Worm (Caenorhabditis elegans) whole organism, L1 larva: ENCODE measurements around the gene nol-6.

Source experiments
- C16A3.4 ChIP-seq: fragments of 150-350 bp; optimal IDR thresholded peaks from 2 replicates; lab custom pipeline; 2014; ENCODE audit warnings: missing biosample characterization, missing genetic modification characterization
- F16B12.6 ChIP-seq: fragments of 150-350 bp; optimal IDR thresholded peaks from 2 replicates; lab custom pipeline; 2014; ENCODE audit warnings: missing biosample characterization, missing genetic modification characterization
- blmp-1 ChIP-seq: fragments of 150-350 bp; optimal IDR thresholded peaks from 2 replicates; lab custom pipeline; 2014; ENCODE audit warnings: missing biosample characterization, missing genetic modification characterization
- ceh-63 ChIP-seq: fragments of 200-800 bp; sonication (Bioruptor generic); optimal IDR thresholded peaks from 2 replicates; lab custom pipeline; 2018; ENCODE audit warnings: mild to moderate bottlenecking, missing genetic modification characterization, missing compliant biosample characterization
- ceh-82 ChIP-seq, 3 experiments: fragments of 150-350 bp in 1 of 3; sonication (generic microtip) in 2 of 3; optimal IDR thresholded peaks; 2 replicates each; lab custom pipeline; 2014 to 2017; ENCODE audit warnings: missing biosample characterization in 3 of 3, missing genetic modification characterization in 3 of 3
- dpl-1 ChIP-seq, 3 experiments: fragments of 150-350 bp in 2 of 3; sonication (generic microtip) in 1 of 3; optimal IDR thresholded peaks; 2 replicates each; lab custom pipeline; 2014 to 2017; ENCODE audit warnings: missing biosample characterization in 3 of 3, missing genetic modification characterization in 3 of 3, missing genetic modification reagents in 3 of 3
- dsc-1 ChIP-seq: sonication (generic microtip); optimal IDR thresholded peaks from 2 replicates; lab custom pipeline; 2016; ENCODE audit warnings: mild to moderate bottlenecking, missing genetic modification characterization, missing compliant biosample characterization
- efl-1 ChIP-seq, 4 experiments: fragments of 150-350 bp; optimal IDR thresholded peaks in 3 of 4; peaks in 1 of 4; 1 replicate in 1 of 4; 2 replicates in 3 of 4; lab custom pipeline; 2014; ENCODE audit warnings: missing biosample characterization in 2 of 4, missing genetic modification characterization in 2 of 4, missing genetic modification reagents in 2 of 4
- egl-13 ChIP-seq: sonication (generic microtip); optimal IDR thresholded peaks from 2 replicates; lab custom pipeline; 2016; ENCODE audit warnings: missing genotype, missing genetic modification reagents, missing genetic modification characterization, missing compliant biosample characterization
- fkh-4 ChIP-seq: sonication (generic microtip); optimal IDR thresholded peaks from 2 replicates; lab custom pipeline; 2016; ENCODE audit warnings: missing compliant biosample characterization, missing genetic modification characterization, borderline replicate concordance
- hlh-17 ChIP-seq: fragments of 200-800 bp; sonication (Bioruptor generic); optimal IDR thresholded peaks from 2 replicates; lab custom pipeline; 2018; ENCODE audit warnings: missing genetic modification characterization, mild to moderate bottlenecking, missing compliant biosample characterization, moderate library complexity, borderline replicate concordance
- hpl-2 ChIP-seq: fragments of 150-350 bp; optimal IDR thresholded peaks from 2 replicates; lab custom pipeline; 2014; ENCODE audit warnings: missing biosample characterization, missing genetic modification reagents, missing genetic modification characterization
- lin-13 ChIP-seq: fragments of 150-350 bp; optimal IDR thresholded peaks from 2 replicates; lab custom pipeline; 2014; ENCODE audit warnings: missing biosample characterization, missing genetic modification reagents, missing genetic modification characterization
- lin-14 ChIP-seq: fragments of 200-800 bp; sonication (Bioruptor generic); optimal IDR thresholded peaks from 2 replicates; lab custom pipeline; 2018; ENCODE audit warnings: mild to moderate bottlenecking, missing genetic modification characterization, moderate library complexity, missing compliant biosample characterization
- lsy-2 ChIP-seq, 2 experiments: fragments of 150-350 bp; optimal IDR thresholded peaks; 2 replicates each; lab custom pipeline; 2014; ENCODE audit warnings: missing biosample characterization in 2 of 2, missing genetic modification characterization in 2 of 2
- mab-9 ChIP-seq: fragments of 200-800 bp; sonication (Bioruptor generic); IDR thresholded peaks from 2 replicates; pipeline ENCODE4 v1.3.6; 2022; ENCODE audit warnings: missing genetic modification reagents, missing genetic modification characterization, missing compliant biosample characterization
- mdl-1 ChIP-seq, 2 experiments: fragments of 150-350 bp; optimal IDR thresholded peaks; 2 replicates each; lab custom pipeline; 2014 to 2017; ENCODE audit warnings: missing biosample characterization in 2 of 2, missing genetic modification characterization in 2 of 2, inconsistent platforms in 1 of 2
- mef-2 ChIP-seq: fragments of 150-350 bp; optimal IDR thresholded peaks from 2 replicates; lab custom pipeline; 2014; ENCODE audit warnings: missing biosample characterization, missing genetic modification characterization
- mep-1 ChIP-seq: fragments of 150-350 bp; optimal IDR thresholded peaks from 2 replicates; lab custom pipeline; 2014; ENCODE audit warnings: missing biosample characterization, missing genetic modification characterization
- nhr-11 ChIP-seq: fragments of 150-350 bp; optimal IDR thresholded peaks from 2 replicates; lab custom pipeline; 2014; ENCODE audit warnings: missing biosample characterization, missing genetic modification characterization
- nhr-19 ChIP-seq: fragments of 200-800 bp; sonication (Bioruptor generic); conservative IDR thresholded peaks from 2 replicates; pipeline ENCODE4 v1.3.6; 2022; ENCODE audit warnings: missing genetic modification characterization, missing compliant biosample characterization
- nhr-237 ChIP-seq: fragments of 150-350 bp; optimal IDR thresholded peaks from 2 replicates; lab custom pipeline; 2014; ENCODE audit warnings: missing biosample characterization, missing genetic modification characterization
- nhr-28 ChIP-seq: fragments of 150-350 bp; optimal IDR thresholded peaks from 2 replicates; lab custom pipeline; 2014; ENCODE audit warnings: missing biosample characterization, missing genetic modification characterization
- nhr-47 ChIP-seq: sonication (generic microtip); optimal IDR thresholded peaks from 2 replicates; lab custom pipeline; 2016; ENCODE audit warnings: mild to moderate bottlenecking, missing genetic modification characterization, moderate library complexity, missing compliant biosample characterization
- nhr-76 ChIP-seq: sonication (generic microtip); optimal IDR thresholded peaks from 2 replicates; lab custom pipeline; 2017; ENCODE audit warnings: missing biosample characterization, missing genetic modification characterization
- pax-3 ChIP-seq: fragments of 200-800 bp; sonication (Bioruptor generic); optimal IDR thresholded peaks from 2 replicates; lab custom pipeline; 2018; ENCODE audit warnings: mild to moderate bottlenecking, missing genetic modification characterization, moderate library complexity, missing compliant biosample characterization
- rnt-1 ChIP-seq: sonication (generic microtip); optimal IDR thresholded peaks from 2 replicates; lab custom pipeline; 2016; ENCODE audit warnings: mild to moderate bottlenecking, missing genetic modification characterization, moderate library complexity, missing compliant biosample characterization
- snpc-4 ChIP-seq: fragments of 150-350 bp; optimal IDR thresholded peaks from 2 replicates; lab custom pipeline; 2014; ENCODE audit warnings: missing biosample characterization, missing genetic modification characterization
- snu-23 ChIP-seq: sonication (generic microtip); optimal IDR thresholded peaks from 2 replicates; lab custom pipeline; 2016; ENCODE audit warnings: missing genetic modification characterization, missing compliant biosample characterization
- swsn-7 ChIP-seq: sonication (generic microtip); optimal IDR thresholded peaks from 2 replicates; lab custom pipeline; 2016; ENCODE audit warnings: missing genetic modification characterization, missing compliant biosample characterization
- tlp-1 ChIP-seq: fragments of 150-350 bp; optimal IDR thresholded peaks from 2 replicates; lab custom pipeline; 2014; ENCODE audit warnings: missing biosample characterization, missing genetic modification characterization
- unc-130 ChIP-seq: fragments of 150-350 bp; optimal IDR thresholded peaks from 2 replicates; lab custom pipeline; 2017; ENCODE audit warnings: missing biosample characterization, missing genetic modification characterization, inconsistent platforms
- unc-30 ChIP-seq: sonication (generic microtip); optimal IDR thresholded peaks from 2 replicates; lab custom pipeline; 2017; ENCODE audit warnings: missing biosample characterization, missing genetic modification characterization
- unc-62 ChIP-seq: fragments of 150-350 bp; optimal IDR thresholded peaks from 2 replicates; lab custom pipeline; 2014; ENCODE audit warnings: missing biosample characterization, missing genetic modification reagents, missing genetic modification characterization
- unc-86 ChIP-seq: sonication (generic microtip); optimal IDR thresholded peaks from 2 replicates; lab custom pipeline; 2016; ENCODE audit warnings: missing genetic modification characterization, missing compliant biosample characterization
- vab-15 ChIP-seq: sonication (generic microtip); optimal IDR thresholded peaks from 2 replicates; lab custom pipeline; 2017; ENCODE audit warnings: missing genotype, mild to moderate bottlenecking, missing genetic modification characterization, missing compliant biosample characterization
- xbp-1 ChIP-seq: sonication (generic microtip); optimal IDR thresholded peaks from 2 replicates; lab custom pipeline; 2016; ENCODE audit warnings: missing genetic modification characterization, missing compliant biosample characterization
- ztf-11 ChIP-seq, 2 experiments: sonication (generic microtip); optimal IDR thresholded peaks; 2 replicates each; lab custom pipeline; 2016 to 2017; ENCODE audit warnings: missing genetic modification characterization in 2 of 2, missing biosample characterization in 1 of 2, missing compliant biosample characterization in 1 of 2

The nol-6 gene

ce11 chrII:1437449-1438335 is at the start of gene nol-6 (continued):
- TF ChIP-seq blmp-1 (tag; lab: Kevin White, UChicago) = peak; percentile 30
- no peak for TF ChIP-seq mab-9 (GFP tag; lab: Robert Waterston, UW)
- no peak for TF ChIP-seq hlh-17 (GFP tag; lab: Kevin White, UChicago)
- no peak for TF ChIP-seq unc-62 (GFP tag; lab: Kevin White, UChicago)
- TF ChIP-seq nhr-237 (tag; lab: Kevin White, UChicago) = no peak
- TF ChIP-seq efl-1 (optimal IDR thresholded peaks at IDR 0.05; lab: Kevin White, UChicago) = peak; percentile 92 to 93
- TF ChIP-seq efl-1 (GFP tag; optimal IDR thresholded peaks at IDR 0.05 in 1 of 2; lab: Kevin White, UChicago) = peak; percentile 92 to 99
- TF ChIP-seq F16B12.6 = peak; percentile 46
- no peak for TF ChIP-seq lin-13 (GFP tag; lab: Kevin White, UChicago)
- TF ChIP-seq pax-3 (tag; lab: Kevin White, UChicago) = no peak
- peak; percentile 17 for TF ChIP-seq swsn-7 (tag; lab: Kevin White, UChicago)
- peak; percentile 61 to 67 for TF ChIP-seq lsy-2 (tag; optimal IDR thresholded peaks at IDR 0.05; lab: Kevin White, UChicago)
- no peak for TF ChIP-seq ceh-63
- TF ChIP-seq egl-13 (tag; lab: Kevin White, UChicago) = no peak
- TF ChIP-seq unc-86 (tag; lab: Kevin White, UChicago) = no peak
- TF ChIP-seq nhr-47 (tag; lab: Kevin White, UChicago) = no peak
- peak; percentile 53 for TF ChIP-seq snu-23
- TF ChIP-seq ztf-11 (tag; optimal IDR thresholded peaks at IDR 0.05; lab: Kevin White, UChicago) = no peak
- no peak for TF ChIP-seq nhr-11
- TF ChIP-seq lin-14 = no peak
- TF ChIP-seq hpl-2 (GFP tag; lab: Kevin White, UChicago) = no peak
- peak; percentile 19 for TF ChIP-seq unc-130
- no peak for TF ChIP-seq mep-1 (tag; lab: Kevin White, UChicago)
- TF ChIP-seq C16A3.4 (tag; lab: Kevin White, UChicago) = no peak
- TF ChIP-seq rnt-1 = no peak
- no peak for TF ChIP-seq nhr-76 (tag; lab: Kevin White, UChicago)
- TF ChIP-seq xbp-1 (tag; lab: Kevin White, UChicago) = peak; percentile 24
- peak; percentile 82 to 94 (median 92) for TF ChIP-seq dpl-1 (GFP tag; optimal IDR thresholded peaks at IDR 0.05; lab: Kevin White, UChicago)
- no peak for TF ChIP-seq fkh-4 (tag; lab: Kevin White, UChicago)
- no peak for TF ChIP-seq nhr-28 (tag; lab: Kevin White, UChicago)
- peak in 1 of 2 experiments; percentile 10 for TF ChIP-seq mdl-1 (tag; optimal IDR thresholded peaks at IDR 0.05; lab: Kevin White, UChicago)
- no peak for TF ChIP-seq tlp-1
- no peak for TF ChIP-seq nhr-19
- TF ChIP-seq, all 84 proteins: peak for 22

- TF ChIP-seq nhr-237 (tag; lab: Kevin White, UChicago) (no peak), mef-2 (tag; lab: Kevin White, UChicago) (no peak), efl-1 (optimal IDR thresholded peaks at IDR 0.05; lab: Kevin White, UChicago) (no peak), efl-1 (GFP tag; optimal IDR thresholded peaks at IDR 0.05 in 1 of 2; lab: Kevin White, UChicago) (peak in 1 of 2 experiments; percentile 39), dpl-1 (GFP tag; optimal IDR thresholded peaks at IDR 0.05; lab: Kevin White, UChicago) (no peak), vab-15 (tag; lab: Kevin White, UChicago) (no peak), egl-13 (tag; lab: Kevin White, UChicago) (no peak)
These were observed 45.1 kb upstream of the nol-6 start for ce11 chrII:1482419-1482818.

ce11 chrII:1481660-1482059 is 44.4 kb upstream of the nol-6 start:
- TF ChIP-seq hpl-2 (GFP tag; lab: Kevin White, UChicago) = no peak
- no peak for TF ChIP-seq tlp-1
- no peak for TF ChIP-seq dsc-1 (tag; lab: Kevin White, UChicago)
- TF ChIP-seq ceh-82 (tag; optimal IDR thresholded peaks at IDR 0.05; lab: Kevin White, UChicago) = no peak
- TF ChIP-seq mab-9 (GFP tag; lab: Robert Waterston, UW) = no peak
- no peak for TF ChIP-seq unc-30
- no peak for TF ChIP-seq snpc-4 (tag; lab: Kevin White, UChicago)
